Fruit fly (Drosophila melanogaster): Measurements from ENCODE around the gene Argl.

dm6 chr2L:8940680-8941079, 1.2 kb downstream of the Argl start:
- no peak for TF ChIP-seq kay (GFP tag; ENCODE audit: borderline replicate concordance)
- no peak for TF ChIP-seq Hr96 (GFP tag; optimal IDR thresholded peaks at IDR 0.05)
- no peak for TF ChIP-seq cic (GFP tag; optimal IDR thresholded peaks at IDR 0.05)
- no peak for TF ChIP-seq ovo (GFP tag; optimal IDR thresholded peaks at IDR 0.05)
